Worm (Caenorhabditis elegans): ENCODE measurements around the gene nhr-192.

Gene nhr-192

ce11 chrV:10037040-10037439 is 33.4 kb downstream of the nhr-192 start, which contains the start of gene F57A8.1:
Gene F57A8.1 (plus strand): TSS chrV:10037340.
- TF ChIP-seq lin-32 (GFP tag; optimal IDR thresholded peaks at IDR 0.05) (no peak), mls-2 (tag; optimal IDR thresholded peaks at IDR 0.05) (no peak), mab-5 (tag; optimal IDR thresholded peaks at IDR 0.05) (no peak)

ce11 chrV:10036275-10036674 is 34.2 kb downstream of the nhr-192 start, which contains the start of gene T06E8.2:
Gene T06E8.2 (minus strand): TSS chrV:10036413.
- TF ChIP-seq ham-2 (GFP tag; optimal IDR thresholded peaks at IDR 0.05) (peak; percentile 7), nhr-12 (tag; optimal IDR thresholded peaks at IDR 0.05) (no peak), ces-1 (GFP tag; optimal IDR thresholded peaks at IDR 0.05) (peak; percentile 22), ceh-83 (GFP tag; optimal IDR thresholded peaks at IDR 0.05) (peak; percentile 5), lin-13 (tag; optimal IDR thresholded peaks at IDR 0.05) (no peak), elt-1 (tag; optimal IDR thresholded peaks at IDR 0.05; ENCODE audit: borderline replicate concordance, insufficient read depth) (no peak), unc-120 (tag; optimal IDR thresholded peaks at IDR 0.05; ENCODE audit: poor library complexity, severe bottlenecking) (peak; percentile 56), bed-3 (GFP tag; optimal IDR thresholded peaks at IDR 0.05) (no peak), lin-32 (GFP tag; optimal IDR thresholded peaks at IDR 0.05) (peak; percentile 71), blmp-1 (tag; optimal IDR thresholded peaks at IDR 0.05) (no peak), cnd-1 (tag; optimal IDR thresholded peaks at IDR 0.05) (peak; percentile 82), mls-2 (tag; optimal IDR thresholded peaks at IDR 0.05) (no peak), unc-62 (GFP tag; optimal IDR thresholded peaks at IDR 0.05) (no peak)

ce11 chrV:10035586-10035985 is 34.9 kb downstream of the nhr-192 start:
- TF ChIP-seq mab-5 (tag; optimal IDR thresholded peaks at IDR 0.05), result no peak
- peak; percentile 79 for TF ChIP-seq ces-1 (GFP tag; optimal IDR thresholded peaks at IDR 0.05)
- TF ChIP-seq sptf-1 (tag; optimal IDR thresholded peaks at IDR 0.05), result no peak
- peak; percentile 94 for TF ChIP-seq blmp-1 (tag; optimal IDR thresholded peaks at IDR 0.05)
- TF ChIP-seq ceh-43 (GFP tag; optimal IDR thresholded peaks at IDR 0.05), result peak; percentile 30

ce11 chrV:10031384-10032171 is 38.9 kb downstream of the nhr-192 start:
- TF ChIP-seq ceh-43 (GFP tag; optimal IDR thresholded peaks at IDR 0.05) (peak; percentile 4), nhr-237 (tag; optimal IDR thresholded peaks at IDR 0.05) (peak; percentile 32), mep-1 (tag; optimal IDR thresholded peaks at IDR 0.05) (no peak), tbx-8 (GFP tag; optimal IDR thresholded peaks at IDR 0.05) (no peak), lsy-2 (tag; optimal IDR thresholded peaks at IDR 0.05) (peak; percentile 3), nhr-2 (tag; optimal IDR thresholded peaks at IDR 0.05) (no peak), ces-1 (GFP tag; optimal IDR thresholded peaks at IDR 0.05) (peak; percentile 23)

- no peak for TF ChIP-seq bed-3 (GFP tag; optimal IDR thresholded peaks at IDR 0.05)
- no peak for TF ChIP-seq unc-39 (tag; optimal IDR thresholded peaks at IDR 0.05)
- TF ChIP-seq ceh-43 (GFP tag; optimal IDR thresholded peaks at IDR 0.05), result no peak
- no peak for TF ChIP-seq ceh-83 (GFP tag; optimal IDR thresholded peaks at IDR 0.05)
- no peak for TF ChIP-seq blmp-1 (tag; optimal IDR thresholded peaks at IDR 0.05)
- no peak for TF ChIP-seq snpc-4 (tag; optimal IDR thresholded peaks at IDR 0.05)
- TF ChIP-seq nhr-12 (tag; optimal IDR thresholded peaks at IDR 0.05), result no peak
- TF ChIP-seq M03D4.4 (tag; optimal IDR thresholded peaks at IDR 0.05), result no peak
- no peak for TF ChIP-seq ham-2 (GFP tag; optimal IDR thresholded peaks at IDR 0.05)
- TF ChIP-seq hlh-1 (tag; optimal IDR thresholded peaks at IDR 0.05), result no peak
- TF ChIP-seq ces-1 (GFP tag; optimal IDR thresholded peaks at IDR 0.05), result no peak
- no peak for TF ChIP-seq drap-1 (GFP tag; optimal IDR thresholded peaks at IDR 0.05)
- no peak for TF ChIP-seq elt-1 (tag; optimal IDR thresholded peaks at IDR 0.05; ENCODE audit: borderline replicate concordance, insufficient read depth)
- TF ChIP-seq lsy-2 (tag; optimal IDR thresholded peaks at IDR 0.05), result no peak
These were observed 39.5 kb downstream of the nhr-192 start, which contains the start of gene acl-2 for ce11 chrV:10030992-10031383. Gene acl-2 (minus strand): TSS chrV:10031092.

ce11 chrV:10023062-10023536 is 47.3 kb downstream of the nhr-192 start:
- no peak for TF ChIP-seq elt-3 (tag; optimal IDR thresholded peaks at IDR 0.05)
- TF ChIP-seq ces-1 (GFP tag; optimal IDR thresholded peaks at IDR 0.05), result no peak
- no peak for TF ChIP-seq nhr-12 (tag; optimal IDR thresholded peaks at IDR 0.05)
- TF ChIP-seq hlh-1 (tag; optimal IDR thresholded peaks at IDR 0.05), result no peak
- TF ChIP-seq nhr-237 (tag; optimal IDR thresholded peaks at IDR 0.05), result no peak
- no peak for TF ChIP-seq snpc-4 (tag; optimal IDR thresholded peaks at IDR 0.05)
- TF ChIP-seq drap-1 (GFP tag; optimal IDR thresholded peaks at IDR 0.05), result no peak
- TF ChIP-seq nhr-28 (tag; optimal IDR thresholded peaks at IDR 0.05), result no peak
- no peak for TF ChIP-seq ceh-43 (GFP tag; optimal IDR thresholded peaks at IDR 0.05)
- no peak for TF ChIP-seq unc-39 (tag; optimal IDR thresholded peaks at IDR 0.05)
- no peak for TF ChIP-seq nhr-2 (tag; optimal IDR thresholded peaks at IDR 0.05)
- TF ChIP-seq ceh-83 (GFP tag; optimal IDR thresholded peaks at IDR 0.05), result no peak
- no peak for TF ChIP-seq ztf-11 (tag; optimal IDR thresholded peaks at IDR 0.05)
- TF ChIP-seq mls-2 (tag; optimal IDR thresholded peaks at IDR 0.05), result no peak
- no peak for TF ChIP-seq lin-13 (tag; optimal IDR thresholded peaks at IDR 0.05)
- TF ChIP-seq lin-32 (GFP tag; optimal IDR thresholded peaks at IDR 0.05), result no peak
- no peak for TF ChIP-seq nhr-76 (tag; optimal IDR thresholded peaks at IDR 0.05)
- TF ChIP-seq pha-4 (tag; optimal IDR thresholded peaks at IDR 0.05), result no peak
- TF ChIP-seq flh-1 (GFP tag; optimal IDR thresholded peaks at IDR 0.05), result no peak
- TF ChIP-seq bed-3 (GFP tag; optimal IDR thresholded peaks at IDR 0.05), result no peak
